Fruit fly (Drosophila melanogaster) whole organism, embryonic: Measurements from ENCODE around the gene Fbw5.

ENCODE experiments used
- Ada2b ChIP-seq: fragments of 200-800 bp; sonication (Bioruptor generic); IDR thresholded peaks from 2 replicates; pipeline ENCODE4 v1.3.6; 2022; ENCODE audit warnings: missing biosample characterization, missing genetic modification characterization
- B-H2 ChIP-seq: fragments of 200-800 bp; sonication (Bioruptor generic); optimal IDR thresholded peaks from 2 replicates; lab custom pipeline; 2018; ENCODE audit warnings: missing biosample characterization, mild to moderate bottlenecking, missing genetic modification characterization
- C15 ChIP-seq: fragments of 200-800 bp; sonication (Bioruptor generic); IDR thresholded peaks from 3 replicates; pipeline ENCODE4 v1.3.6; 2022; ENCODE audit warnings: missing biosample characterization, missing genetic modification characterization
- CG10209 ChIP-seq: fragments of 200-800 bp; sonication (Bioruptor generic); optimal IDR thresholded peaks from 3 replicates; lab custom pipeline; 2017; ENCODE audit warnings: missing biosample characterization, mild to moderate bottlenecking, missing genetic modification characterization, missing genetic modification reagents
- CG13624 ChIP-seq: fragments of 200-800 bp; sonication (Bioruptor generic); optimal IDR thresholded peaks from 2 replicates; lab custom pipeline; 2016; ENCODE audit warnings: missing biosample characterization, missing genetic modification characterization
- CG1529 ChIP-seq: fragments of 200-800 bp; sonication (Bioruptor generic); optimal IDR thresholded peaks from 3 replicates; lab custom pipeline; 2018; ENCODE audit warnings: missing biosample characterization, missing genetic modification characterization
- CG1647 ChIP-seq: fragments of 200-800 bp; sonication (Bioruptor generic); optimal IDR thresholded peaks from 3 replicates; lab custom pipeline; 2016; ENCODE audit warnings: missing biosample characterization, missing genetic modification characterization
- CG17328 ChIP-seq: fragments of 200-800 bp; sonication (Bioruptor generic); IDR thresholded peaks from 2 replicates; pipeline ENCODE4 v1.3.6; 2022; ENCODE audit warnings: missing biosample characterization, missing genetic modification characterization
- CG17361 ChIP-seq: fragments of 200-800 bp; sonication (Bioruptor generic); IDR thresholded peaks from 3 replicates; pipeline ENCODE4 v1.3.6; 2022; ENCODE audit warnings: missing biosample characterization, missing genetic modification characterization
- CG17802 ChIP-seq: fragments of 200-800 bp; sonication (Bioruptor generic); optimal IDR thresholded peaks from 2 replicates; lab custom pipeline; 2018; ENCODE audit warnings: missing biosample characterization, mild to moderate bottlenecking, missing genetic modification characterization, moderate library complexity
- CG18011 ChIP-seq: fragments of 200-800 bp; sonication (Bioruptor generic); optimal IDR thresholded peaks from 2 replicates; lab custom pipeline; 2017; ENCODE audit warnings: missing biosample characterization, missing genetic modification characterization, mild to moderate bottlenecking, moderate library complexity, missing genotype
- CG18476 ChIP-seq: fragments of 200-800 bp; sonication (Bioruptor generic); optimal IDR thresholded peaks from 2 replicates; lab custom pipeline; 2016; ENCODE audit warnings: missing biosample characterization, mild to moderate bottlenecking, missing genetic modification characterization
- CG2875 ChIP-seq: fragments of 200-800 bp; sonication (Bioruptor generic); optimal IDR thresholded peaks from 2 replicates; lab custom pipeline; 2017; ENCODE audit warnings: missing biosample characterization, mild to moderate bottlenecking, missing genetic modification characterization, missing genetic modification reagents
- CG31441 ChIP-seq: fragments of 200-800 bp; sonication (Bioruptor generic); IDR thresholded peaks from 2 replicates; pipeline ENCODE4 v1.3.6; 2022; ENCODE audit warnings: missing biosample characterization, missing genetic modification characterization
- CG4282 ChIP-seq: fragments of 200-800 bp; sonication (Bioruptor generic); optimal IDR thresholded peaks from 2 replicates; lab custom pipeline; 2016; ENCODE audit warnings: missing biosample characterization, missing genetic modification characterization
- CG4404 ChIP-seq: fragments of 200-800 bp; sonication (Bioruptor generic); IDR thresholded peaks from 2 replicates; pipeline ENCODE4 v1.3.6; 2022; ENCODE audit warnings: missing biosample characterization, missing genetic modification characterization
- CG4854 ChIP-seq: fragments of 200-800 bp; sonication (Bioruptor generic); optimal IDR thresholded peaks from 2 replicates; lab custom pipeline; 2016; ENCODE audit warnings: missing biosample characterization, missing genetic modification characterization, inconsistent platforms
- CG6689 ChIP-seq: fragments of 200-800 bp; sonication (Bioruptor generic); IDR thresholded peaks from 2 replicates; pipeline ENCODE4 v1.3.6; 2022; ENCODE audit warnings: missing biosample characterization, missing genetic modification characterization
- CG6765 ChIP-seq: fragments of 200-800 bp; sonication (Bioruptor generic); optimal IDR thresholded peaks from 3 replicates; lab custom pipeline; 2017; ENCODE audit warnings: missing biosample characterization, mild to moderate bottlenecking, missing genetic modification characterization
- CG8388 ChIP-seq: fragments of 200-800 bp; sonication (Bioruptor generic); optimal IDR thresholded peaks from 2 replicates; lab custom pipeline; 2019; ENCODE audit warnings: missing biosample characterization, mild to moderate bottlenecking, missing genetic modification characterization, moderate library complexity
- Dek ChIP-seq: fragments of 200-800 bp; sonication (Bioruptor generic); optimal IDR thresholded peaks from 3 replicates; lab custom pipeline; 2019; ENCODE audit warnings: missing biosample characterization, mild to moderate bottlenecking, missing genetic modification characterization, moderate library complexity
- Doc2 ChIP-seq: fragments of 200-800 bp; sonication (Bioruptor generic); IDR thresholded peaks from 2 replicates; pipeline ENCODE4 v1.3.6; 2022; ENCODE audit warnings: missing biosample characterization, missing genetic modification characterization
- Ets97D ChIP-seq: fragments of 200-800 bp; sonication (Bioruptor generic); optimal IDR thresholded peaks from 3 replicates; lab custom pipeline; 2016; ENCODE audit warnings: missing biosample characterization, missing genetic modification characterization
- Hr51 ChIP-seq, 2 experiments: fragments of 200-800 bp; sonication (Bioruptor generic); optimal IDR thresholded peaks; 2 replicates in 1 of 2; 3 replicates in 1 of 2; lab custom pipeline; 2016 to 2018; ENCODE audit warnings: missing biosample characterization in 2 of 2, missing genetic modification characterization in 2 of 2, mild to moderate bottlenecking in 1 of 2, moderate library complexity in 1 of 2
- MBD-R2 ChIP-seq: fragments of 200-800 bp; sonication (Bioruptor generic); IDR thresholded peaks from 2 replicates; pipeline ENCODE4 v1.3.6; 2022; ENCODE audit warnings: missing biosample characterization, missing genetic modification characterization
- Mad ChIP-seq: fragments of 200-800 bp; sonication (Bioruptor generic); optimal IDR thresholded peaks from 2 replicates; lab custom pipeline; 2016; ENCODE audit warnings: missing biosample characterization, missing genetic modification characterization
- Max ChIP-seq: fragments of 200-800 bp; sonication (Bioruptor generic); optimal IDR thresholded peaks from 2 replicates; lab custom pipeline; 2016; ENCODE audit warnings: missing biosample characterization, mild to moderate bottlenecking, missing genetic modification characterization
- Sry-δ ChIP-seq: fragments of 200-800 bp; sonication (Bioruptor generic); optimal IDR thresholded peaks from 2 replicates; lab custom pipeline; 2016; ENCODE audit warnings: missing biosample characterization, missing genetic modification characterization
- Stat92E ChIP-seq, 3 experiments: fragments of >200 bp in 2 of 3; fragments of 200-800 bp in 1 of 3; sonication (Bioruptor generic) in 1 of 3; optimal IDR thresholded peaks; 2 replicates each; lab custom pipeline; 2017 to 2019; ENCODE audit warnings: missing biosample characterization in 3 of 3, missing genetic modification characterization in 3 of 3, mild to moderate bottlenecking in 1 of 3, moderate library complexity in 1 of 3
- Usf ChIP-seq: fragments of 200-800 bp; sonication (Bioruptor generic); optimal IDR thresholded peaks from 2 replicates; lab custom pipeline; 2017; ENCODE audit warnings: missing genotype, missing biosample characterization, missing genetic modification characterization
- Vsx1 ChIP-seq: fragments of 200-800 bp; sonication (Bioruptor generic); optimal IDR thresholded peaks from 2 replicates; lab custom pipeline; 2017; ENCODE audit warnings: missing biosample characterization, mild to moderate bottlenecking, missing genetic modification characterization, missing genetic modification reagents
- Xrp1 ChIP-seq: fragments of 200-800 bp; sonication (Bioruptor generic); IDR thresholded peaks from 2 replicates; pipeline ENCODE4 v1.3.6; 2022; ENCODE audit warnings: missing biosample characterization, missing genetic modification characterization
- ase ChIP-seq: fragments of 200-800 bp; sonication (Bioruptor generic); IDR thresholded peaks from 3 replicates; pipeline ENCODE4 v1.3.6; 2022; ENCODE audit warnings: missing biosample characterization, missing genetic modification characterization
- crp ChIP-seq, 2 experiments: fragments of 200-800 bp; sonication (Bioruptor generic); optimal IDR thresholded peaks; 2 replicates in 1 of 2; 3 replicates in 1 of 2; lab custom pipeline; 2017; ENCODE audit warnings: missing biosample characterization in 2 of 2, missing genetic modification characterization in 2 of 2, mild to moderate bottlenecking in 1 of 2, moderate library complexity in 1 of 2
- dmrt11E ChIP-seq: fragments of 200-800 bp; sonication (Bioruptor generic); optimal IDR thresholded peaks from 3 replicates; lab custom pipeline; 2018; ENCODE audit warnings: missing biosample characterization, mild to moderate bottlenecking, missing genetic modification characterization, moderate library complexity
- dysf ChIP-seq: fragments of 200-800 bp; sonication (Bioruptor generic); IDR thresholded peaks from 3 replicates; pipeline ENCODE4 v1.3.6; 2022; ENCODE audit warnings: missing biosample characterization, missing genetic modification characterization
- fu2 ChIP-seq: fragments of 200-800 bp; sonication (Bioruptor generic); optimal IDR thresholded peaks from 2 replicates; lab custom pipeline; 2016; ENCODE audit warnings: missing biosample characterization, missing genetic modification characterization
- jumu ChIP-seq: fragments of 200-800 bp; sonication (Bioruptor generic); optimal IDR thresholded peaks from 3 replicates; lab custom pipeline; 2016; ENCODE audit warnings: missing biosample characterization, missing genetic modification characterization
- knrl ChIP-seq: fragments of 200-800 bp; sonication (Bioruptor generic); IDR thresholded peaks from 3 replicates; pipeline ENCODE4 v1.3.6; 2022; ENCODE audit warnings: missing biosample characterization, missing genetic modification characterization; ENCODE audit not compliant: partially characterized antibody
- luna ChIP-seq: fragments of 200-800 bp; sonication (Bioruptor generic); optimal IDR thresholded peaks from 2 replicates; lab custom pipeline; 2016; ENCODE audit warnings: missing biosample characterization, missing genetic modification characterization
- maf-S ChIP-seq: fragments of 200-800 bp; sonication (Bioruptor generic); optimal IDR thresholded peaks from 2 replicates; lab custom pipeline; 2016; ENCODE audit warnings: missing biosample characterization, missing genetic modification characterization
- ro ChIP-seq: fragments of 200-800 bp; sonication (Bioruptor generic); IDR thresholded peaks from 2 replicates; pipeline ENCODE4 v1.3.6; 2022; ENCODE audit warnings: missing biosample characterization, missing genetic modification characterization
- sens-2 ChIP-seq: fragments of 200-800 bp; sonication (Bioruptor generic); IDR thresholded peaks from 2 replicates; pipeline ENCODE4 v1.3.6; 2022; ENCODE audit warnings: missing biosample characterization, missing genetic modification characterization
- slbo ChIP-seq: fragments of 200-800 bp; sonication (Bioruptor generic); IDR thresholded peaks from 2 replicates; pipeline ENCODE4 v1.3.6; 2022; ENCODE audit warnings: missing biosample characterization, missing genetic modification characterization
- slou ChIP-seq: fragments of 200-800 bp; sonication (Bioruptor generic); optimal IDR thresholded peaks from 3 replicates; lab custom pipeline; 2016; ENCODE audit warnings: missing biosample characterization, missing genetic modification characterization
- sr ChIP-seq: fragments of 200-800 bp; sonication (Bioruptor generic); IDR thresholded peaks from 3 replicates; pipeline ENCODE4 v1.3.6; 2022; ENCODE audit warnings: missing biosample characterization, missing genetic modification characterization
- stwl ChIP-seq: fragments of 200-800 bp; sonication (Bioruptor generic); optimal IDR thresholded peaks from 3 replicates; lab custom pipeline; 2018; ENCODE audit warnings: missing biosample characterization, mild to moderate bottlenecking, missing genetic modification characterization, moderate library complexity
- tap ChIP-seq: fragments of 200-800 bp; optimal IDR thresholded peaks from 3 replicates; lab custom pipeline; 2019; ENCODE audit warnings: missing biosample characterization, mild to moderate bottlenecking, missing genetic modification characterization, moderate library complexity
- tna ChIP-seq: fragments of 200-800 bp; sonication (Bioruptor generic); IDR thresholded peaks from 2 replicates; pipeline ENCODE4 v1.3.6; 2022; ENCODE audit warnings: missing biosample characterization, missing genetic modification characterization; ENCODE audit not compliant: partially characterized antibody
- usp ChIP-seq: fragments of >200 bp; optimal IDR thresholded peaks from 2 replicates; lab custom pipeline; 2017; ENCODE audit warnings: missing biosample characterization, missing genetic modification characterization

Gene Fbw5

dm6 chr2L:6047528-6048160 lies 18.1 kb downstream of the Fbw5 start, which contains the start of gene IPIP (continued):
- TF ChIP-seq stwl, result peak; percentile 79
- peak; percentile 4 for TF ChIP-seq Max
- peak; percentile 83 for TF ChIP-seq knrl (GFP tag; lab: Robert Waterston, UW)
- TF ChIP-seq tap, result no peak
- TF ChIP-seq Hr51 (GFP tag; optimal IDR thresholded peaks at IDR 0.05; lab: Kevin White, UChicago), result no peak
- TF ChIP-seq jumu (GFP tag; lab: Kevin White, UChicago), result no peak
- peak; percentile 28 for TF ChIP-seq CG13624
- TF ChIP-seq CG10209 (GFP tag; lab: Kevin White, UChicago), result peak; percentile 48
- TF ChIP-seq Ets97D (GFP tag; lab: Kevin White, UChicago), result peak; percentile 27
- TF ChIP-seq usp (GFP tag; lab: Kevin White, UChicago), result no peak
- TF ChIP-seq CG6765 (GFP tag; lab: Kevin White, UChicago), result no peak
- peak; percentile 3 for TF ChIP-seq CG17802 (tag; lab: Kevin White, UChicago)
- TF ChIP-seq fu2 (GFP tag; lab: Kevin White, UChicago), result no peak
- no peak for TF ChIP-seq CG8388 (GFP tag; lab: Kevin White, UChicago)
- TF ChIP-seq Vsx1, result no peak
- TF ChIP-seq CG17328 (GFP tag; lab: Robert Waterston, UW), result peak; percentile 55; the same call in 1 of the 2 replicates
- no peak for TF ChIP-seq Usf (GFP tag; lab: Kevin White, UChicago)
- TF ChIP-seq MBD-R2, result peak; percentile 93
- TF ChIP-seq Doc2, result no peak
- TF ChIP-seq CG4404, result no peak
- TF ChIP-seq Stat92E (GFP tag; optimal IDR thresholded peaks at IDR 0.05; lab: Kevin White, UChicago), result no peak
- no peak for TF ChIP-seq CG6689 (GFP tag; lab: Robert Waterston, UW)
- peak; percentile 66 for TF ChIP-seq slbo (GFP tag; lab: Robert Waterston, UW)
- TF ChIP-seq B-H2 (GFP tag; lab: Kevin White, UChicago), result peak; percentile 69
- no peak for TF ChIP-seq CG18011 (GFP tag; lab: Kevin White, UChicago)
- no peak for TF ChIP-seq CG18476
- TF ChIP-seq ase, result peak; percentile 34; the same call in 1 of the 3 replicates
- TF ChIP-seq sens-2 (GFP tag; lab: Robert Waterston, UW), result no peak
- TF ChIP-seq Xrp1, result no peak
- peak; percentile 6 for TF ChIP-seq Mad (GFP tag; lab: Kevin White, UChicago)
- no peak for TF ChIP-seq CG1529 (GFP tag; lab: Kevin White, UChicago)
- no peak for TF ChIP-seq slou (GFP tag; lab: Kevin White, UChicago)
- TF ChIP-seq dysf (GFP tag; lab: Robert Waterston, UW), result 0 out of 3 replicates have a peak, but pooled peaks have one; percentile 1
- TF ChIP-seq CG1647 (GFP tag; lab: Kevin White, UChicago), result no peak
- no peak for TF ChIP-seq C15 (GFP tag; lab: Robert Waterston, UW)
- TF ChIP-seq Sry-δ (GFP tag; lab: Kevin White, UChicago), result peak; percentile 90
- no peak for TF ChIP-seq Dek
- TF ChIP-seq luna (GFP tag; lab: Kevin White, UChicago), result no peak
- TF ChIP-seq CG31441 (GFP tag; lab: Robert Waterston, UW), result no peak
- no peak for TF ChIP-seq maf-S (GFP tag; lab: Kevin White, UChicago)
- TF ChIP-seq tna, result peak; percentile 79
- no peak for TF ChIP-seq CG4282 (GFP tag; lab: Kevin White, UChicago)
- TF ChIP-seq CG2875 (GFP tag; lab: Kevin White, UChicago), result no peak
- TF ChIP-seq crp (GFP tag; optimal IDR thresholded peaks at IDR 0.05; lab: Kevin White, UChicago), result peak in 1 of 2 experiments; percentile 73
- TF ChIP-seq ro (GFP tag; lab: Robert Waterston, UW), result no peak; the same call in 1 of the 2 replicates
- TF ChIP-seq sr (GFP tag; lab: Robert Waterston, UW), result 0 out of 3 replicates have a peak, but pooled peaks have one; percentile 3
- TF ChIP-seq CG17361 (GFP tag; lab: Robert Waterston, UW), result no peak
- no peak for TF ChIP-seq Ada2b (GFP tag; lab: Robert Waterston, UW)
- TF ChIP-seq CG4854, result no peak
- no peak for TF ChIP-seq dmrt11E (tag; lab: Kevin White, UChicago)
